Fruit fly (Drosophila melanogaster) whole organism, wandering third instar larva: ENCODE results near the gene PrBP.

Source experiments
- Abd-B ChIP-seq: fragments of >200 bp; optimal IDR thresholded peaks from 2 replicates; lab custom pipeline; 2017; ENCODE audit warnings: missing biosample characterization, missing genetic modification characterization
- CG32264 ChIP-seq: fragments of 200-800 bp; sonication (Bioruptor generic); optimal IDR thresholded peaks from 2 replicates; lab custom pipeline; 2016; ENCODE audit warnings: missing biosample characterization, missing genetic modification characterization
- CG9705 ChIP-seq: fragments of 200-800 bp; sonication (Bioruptor generic); optimal IDR thresholded peaks from 2 replicates; lab custom pipeline; 2018; ENCODE audit warnings: missing biosample characterization, mild to moderate bottlenecking, missing genetic modification characterization
- Dfd ChIP-seq: fragments of >200 bp; optimal IDR thresholded peaks from 2 replicates; lab custom pipeline; 2017; ENCODE audit warnings: missing biosample characterization, missing genetic modification characterization
- Dif ChIP-seq: fragments of 200-275, 200-300 bp; sonication (Bioruptor generic); optimal IDR thresholded peaks from 2 replicates; lab custom pipeline; 2018; ENCODE audit warnings: missing biosample characterization, missing genetic modification characterization; ENCODE audit not compliant: partially characterized antibody
- GATAd ChIP-seq: sonication (Bioruptor generic); optimal IDR thresholded peaks from 2 replicates; lab custom pipeline; 2016; ENCODE audit warnings: missing biosample characterization, missing genetic modification characterization
- HLH106 ChIP-seq: fragments of 200-800 bp; optimal IDR thresholded peaks from 3 replicates; lab custom pipeline; 2019; ENCODE audit warnings: missing biosample characterization, mild to moderate bottlenecking, missing genetic modification characterization, moderate library complexity
- Hnf4 ChIP-seq: fragments of 200-800 bp; sonication (Bioruptor generic); optimal IDR thresholded peaks from 2 replicates; lab custom pipeline; 2016; ENCODE audit warnings: missing biosample characterization, mild to moderate bottlenecking, missing genetic modification characterization
- Hr78 ChIP-seq: fragments of >200 bp; optimal IDR thresholded peaks from 2 replicates; lab custom pipeline; 2017; ENCODE audit warnings: missing biosample characterization, missing genetic modification characterization
- Hr83 ChIP-seq: fragments of 200-300 bp; sonication (Bioruptor generic); optimal IDR thresholded peaks from 2 replicates; lab custom pipeline; 2016; ENCODE audit warnings: missing biosample characterization, mild to moderate bottlenecking, missing genetic modification characterization, moderate library complexity; ENCODE audit not compliant: poor library complexity, severe bottlenecking
- Jra ChIP-seq: sonication (Bioruptor generic); optimal IDR thresholded peaks from 2 replicates; lab custom pipeline; 2016; ENCODE audit warnings: missing biosample characterization, missing genetic modification characterization
- Myc ChIP-seq: fragments of >200 bp; optimal IDR thresholded peaks from 2 replicates; lab custom pipeline; 2017
- Rel ChIP-seq, 2 experiments: fragments of 200-800 bp; sonication (Bioruptor generic) in 1 of 2; optimal IDR thresholded peaks; 2 replicates in 1 of 2; 3 replicates in 1 of 2; lab custom pipeline; 2016 to 2019; ENCODE audit warnings: mild to moderate bottlenecking in 2 of 2, missing biosample characterization in 2 of 2, missing genetic modification characterization in 2 of 2, moderate library complexity in 1 of 2
- Sp1 ChIP-seq: fragments of 200-800 bp; sonication (Bioruptor generic); optimal IDR thresholded peaks from 3 replicates; lab custom pipeline; 2019; ENCODE audit warnings: missing biosample characterization, mild to moderate bottlenecking, missing genetic modification characterization, moderate library complexity
- Vsx2 ChIP-seq: fragments of 200-300, 225-300 bp; sonication (Bioruptor generic); optimal IDR thresholded peaks from 2 replicates; lab custom pipeline; 2018; ENCODE audit warnings: missing biosample characterization, missing genetic modification characterization; ENCODE audit not compliant: partially characterized antibody
- br ChIP-seq: fragments of 200-800 bp; sonication (Bioruptor generic); optimal IDR thresholded peaks from 2 replicates; lab custom pipeline; 2016; ENCODE audit warnings: missing biosample characterization, missing genetic modification characterization
- brk ChIP-seq: fragments of 200-800 bp; sonication (Bioruptor generic); optimal IDR thresholded peaks from 2 replicates; lab custom pipeline; 2016; ENCODE audit warnings: missing biosample characterization, mild to moderate bottlenecking, missing genetic modification characterization
- dl ChIP-seq, 2 experiments: fragments of 175-275, 200-275 bp in 1 of 2; fragments of 200-275 bp in 1 of 2; sonication (Bioruptor generic); optimal IDR thresholded peaks; lab custom pipeline; 2018; ENCODE audit warnings: mild to moderate bottlenecking in 2 of 2, missing biosample characterization in 2 of 2, missing genetic modification characterization in 2 of 2, moderate library complexity in 2 of 2; ENCODE audit not compliant: partially characterized antibody in 2 of 2, insufficient read depth in 1 of 2
- dmrt93B ChIP-seq: fragments of 200-800 bp; sonication (Bioruptor generic); optimal IDR thresholded peaks from 2 replicates; lab custom pipeline; 2018; ENCODE audit warnings: missing biosample characterization, mild to moderate bottlenecking, missing genetic modification characterization
- dsf ChIP-seq: sonication (Bioruptor generic); optimal IDR thresholded peaks from 2 replicates; lab custom pipeline; 2016; ENCODE audit warnings: missing biosample characterization, missing genetic modification characterization, borderline replicate concordance
- ey ChIP-seq: fragments of 200-800 bp; sonication (Bioruptor generic); optimal IDR thresholded peaks from 2 replicates; lab custom pipeline; 2016; ENCODE audit warnings: missing biosample characterization, missing genetic modification characterization
- foxo ChIP-seq, 2 experiments: fragments of 200-800 bp; sonication (Bioruptor generic); optimal IDR thresholded peaks; 2 replicates in 1 of 2; 3 replicates in 1 of 2; lab custom pipeline; 2016 to 2017; ENCODE audit warnings: missing biosample characterization in 2 of 2, missing genetic modification characterization in 2 of 2
- h ChIP-seq: fragments of 200-800 bp; sonication (Bioruptor generic); optimal IDR thresholded peaks from 3 replicates; lab custom pipeline; 2016; ENCODE audit warnings: missing biosample characterization, mild to moderate bottlenecking, missing genetic modification characterization
- jim ChIP-seq: fragments of 175-275, 200-325 bp; sonication (Bioruptor generic); optimal IDR thresholded peaks from 2 replicates; lab custom pipeline; 2016; ENCODE audit warnings: missing biosample characterization, mild to moderate bottlenecking, missing genetic modification characterization
- lola ChIP-seq: fragments of >200 bp; optimal IDR thresholded peaks from 2 replicates; lab custom pipeline; 2017; ENCODE audit warnings: missing biosample characterization, missing genetic modification characterization
- pan ChIP-seq: fragments of >200 bp; optimal IDR thresholded peaks from 2 replicates; lab custom pipeline; 2017
- psq ChIP-seq: fragments of 200-800 bp; sonication (Bioruptor generic); optimal IDR thresholded peaks from 3 replicates; lab custom pipeline; 2017; ENCODE audit warnings: missing biosample characterization, mild to moderate bottlenecking, missing genetic modification characterization, moderate library complexity
- rgr ChIP-seq: fragments of 200-800 bp; sonication (Bioruptor generic); optimal IDR thresholded peaks from 3 replicates; lab custom pipeline; 2016; ENCODE audit warnings: missing biosample characterization, mild to moderate bottlenecking, missing genetic modification characterization
- sage ChIP-seq: fragments of 200-800 bp; sonication (Bioruptor generic); optimal IDR thresholded peaks from 2 replicates; lab custom pipeline; 2016; ENCODE audit warnings: missing biosample characterization, mild to moderate bottlenecking, missing genetic modification characterization
- sv ChIP-seq: fragments of 200-800 bp; sonication (Bioruptor generic); optimal IDR thresholded peaks from 3 replicates; lab custom pipeline; 2016; ENCODE audit warnings: missing biosample characterization, missing genetic modification characterization
- tai ChIP-seq: sonication (Bioruptor generic); optimal IDR thresholded peaks from 2 replicates; lab custom pipeline; 2016; ENCODE audit warnings: missing biosample characterization, missing genetic modification characterization
- usp ChIP-seq: fragments of >200 bp; optimal IDR thresholded peaks from 2 replicates; lab custom pipeline; 2017; ENCODE audit warnings: missing biosample characterization, missing genetic modification characterization

PrBP gene

DNA sequence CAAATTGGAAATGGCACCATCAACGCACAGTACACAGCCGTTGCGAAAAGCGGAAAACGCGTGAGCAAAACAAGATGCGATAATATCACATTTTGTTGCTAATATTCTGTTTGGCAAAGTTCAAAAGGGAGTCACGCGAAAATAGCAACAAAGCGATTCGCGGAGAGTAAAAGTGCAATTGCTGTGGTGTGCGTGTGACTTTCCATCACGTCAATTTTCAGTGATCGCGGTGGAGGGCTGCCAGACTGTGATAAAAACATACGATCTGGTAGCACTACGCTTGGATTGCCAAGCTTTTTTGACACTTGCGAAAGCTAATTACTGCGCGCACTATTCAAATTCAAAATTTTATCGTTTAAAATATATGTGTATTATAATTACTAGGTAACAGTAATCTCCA is 23.7 kb upstream of the PrBP start, which contains the start of gene Hnf4:
Hnf4 (minus strand) TSS at position 199 of the 400 bp plus-strand sequence.
- TF ChIP-seq lola (GFP tag; lab: Kevin White, UChicago) (no peak), Abd-B (GFP tag; lab: Kevin White, UChicago) (no peak), Hr83 (GFP tag; lab: Kevin White, UChicago) (no peak), Dif (GFP tag; lab: Kevin White, UChicago) (peak; percentile 62), HLH106 (tag; lab: Kevin White, UChicago) (peak; percentile 3), Rel (GFP tag; optimal IDR thresholded peaks at IDR 0.05; lab: Kevin White, UChicago) (no peak), Rel (tag; optimal IDR thresholded peaks at IDR 0.05; lab: Kevin White, UChicago) (peak; percentile 66), h (peak; percentile 13), Hnf4 (GFP tag; lab: Kevin White, UChicago) (peak; percentile 33), foxo (GFP tag; optimal IDR thresholded peaks at IDR 0.05; lab: Kevin White, UChicago) (peak in 1 of 2 experiments; percentile 6), Dfd (GFP tag; lab: Kevin White, UChicago) (no peak), Myc (lab: Kevin White, UChicago) (no peak), dl (GFP tag; optimal IDR thresholded peaks at IDR 0.05; lab: Kevin White, UChicago; ENCODE audit: insufficient read depth in 1 of 2, partially characterized antibody in 2 of 2) (no peak), Vsx2 (peak; percentile 97), brk (GFP tag; lab: Kevin White, UChicago) (peak; percentile 21)

dm6 chr2L:8709078-8709399 is 23.3 kb upstream of the PrBP start:
- peak; percentile 91 for TF ChIP-seq Dif (GFP tag; lab: Kevin White, UChicago)
- TF ChIP-seq sage (GFP tag; lab: Kevin White, UChicago), result no peak
- peak; percentile 70 to 92 for TF ChIP-seq dl (GFP tag; optimal IDR thresholded peaks at IDR 0.05; lab: Kevin White, UChicago; ENCODE audit: insufficient read depth in 1 of 2, partially characterized antibody in 2 of 2)
- TF ChIP-seq Vsx2, result no peak
- TF ChIP-seq dmrt93B (GFP tag; lab: Kevin White, UChicago), result no peak
- no peak for TF ChIP-seq usp (GFP tag; lab: Kevin White, UChicago)
- peak; percentile 1 for TF ChIP-seq Sp1 (GFP tag; lab: Kevin White, UChicago)
- no peak for TF ChIP-seq Dfd (GFP tag; lab: Kevin White, UChicago)
- TF ChIP-seq tai (GFP tag; lab: Kevin White, UChicago), result no peak
- TF ChIP-seq Myc (lab: Kevin White, UChicago), result no peak
- no peak for TF ChIP-seq rgr (GFP tag; lab: Kevin White, UChicago)
- TF ChIP-seq psq, result no peak
- TF ChIP-seq Hnf4 (GFP tag; lab: Kevin White, UChicago), result no peak
- TF ChIP-seq Hr83 (GFP tag; lab: Kevin White, UChicago), result peak; percentile 23
- TF ChIP-seq GATAd (GFP tag; lab: Kevin White, UChicago), result no peak
- no peak for TF ChIP-seq Hr78 (GFP tag; lab: Kevin White, UChicago)
- TF ChIP-seq dsf (GFP tag; lab: Kevin White, UChicago), result no peak
- TF ChIP-seq lola (GFP tag; lab: Kevin White, UChicago), result no peak
- no peak for TF ChIP-seq Jra (GFP tag; lab: Kevin White, UChicago)
- no peak for TF ChIP-seq jim
- TF ChIP-seq, all 38 proteins: peak for 4

DNA sequence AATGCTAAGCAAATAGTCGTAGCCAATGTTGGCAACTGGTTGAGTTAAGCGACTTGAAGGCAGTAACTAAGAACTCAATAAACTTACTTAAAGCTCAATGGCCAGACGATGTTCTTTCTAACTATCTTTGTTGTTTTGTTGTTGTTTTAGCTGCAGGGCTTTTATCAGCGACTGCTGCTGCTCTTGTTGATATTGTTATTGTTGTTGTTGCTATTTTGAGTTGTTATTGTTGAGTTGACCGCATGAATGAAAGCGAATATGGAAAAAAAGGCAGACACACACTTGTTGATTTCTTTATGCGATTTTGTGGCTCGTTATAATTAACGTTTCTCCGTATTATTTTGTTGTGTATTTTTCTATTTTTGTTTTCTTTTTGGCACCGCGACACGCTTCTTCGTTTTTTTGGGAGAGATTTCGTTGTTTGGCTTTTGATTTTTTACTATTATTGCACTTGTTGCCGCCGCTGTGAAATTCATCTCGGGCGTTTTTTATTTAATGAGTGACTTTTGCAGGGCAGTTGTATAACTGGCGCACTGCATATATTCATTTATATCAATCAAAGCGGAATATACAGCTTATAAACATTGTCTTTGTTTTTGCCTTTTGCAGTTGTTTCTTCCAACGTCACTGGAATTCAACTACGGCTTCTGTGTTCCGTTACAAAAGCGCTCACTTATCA is 22.8 kb upstream of the PrBP start:
- no peak for TF ChIP-seq Rel (GFP tag; optimal IDR thresholded peaks at IDR 0.05; lab: Kevin White, UChicago)
- TF ChIP-seq Rel (tag; optimal IDR thresholded peaks at IDR 0.05; lab: Kevin White, UChicago), result peak; percentile 41
- TF ChIP-seq Hnf4 (GFP tag; lab: Kevin White, UChicago), result peak; percentile 23
- no peak for TF ChIP-seq pan (lab: Kevin White, UChicago)
- TF ChIP-seq Vsx2, result peak; percentile 59
- TF ChIP-seq CG32264, result no peak

DNA sequence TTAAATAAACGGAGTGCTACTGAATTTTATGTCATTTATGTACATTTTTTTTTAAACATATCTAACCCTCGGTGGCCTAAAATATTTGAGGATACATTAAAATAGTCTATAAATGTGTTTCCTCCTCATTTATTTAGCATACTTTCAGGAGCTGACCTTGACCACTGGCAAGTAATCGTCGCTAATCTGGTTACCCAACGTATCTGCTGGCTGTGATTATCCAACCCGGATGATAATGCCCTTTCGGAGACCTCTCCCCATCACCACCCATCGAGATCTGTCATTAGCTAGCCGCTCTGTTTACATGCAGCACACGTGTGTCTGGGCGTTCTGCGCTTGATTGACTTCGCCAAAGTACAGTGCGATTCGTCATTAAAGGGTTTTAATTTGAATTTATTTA is 21.8 kb upstream of the PrBP start:
- TF ChIP-seq Rel (GFP tag; optimal IDR thresholded peaks at IDR 0.05; lab: Kevin White, UChicago), result no peak
- TF ChIP-seq Rel (tag; optimal IDR thresholded peaks at IDR 0.05; lab: Kevin White, UChicago), result no peak
- TF ChIP-seq sv, result no peak
- no peak for TF ChIP-seq GATAd (GFP tag; lab: Kevin White, UChicago)
- no peak for TF ChIP-seq h
- TF ChIP-seq ey (GFP tag; lab: Kevin White, UChicago), result no peak
- TF ChIP-seq lola (GFP tag; lab: Kevin White, UChicago), result no peak
- TF ChIP-seq Dfd (GFP tag; lab: Kevin White, UChicago), result no peak
- TF ChIP-seq usp (GFP tag; lab: Kevin White, UChicago), result no peak
- TF ChIP-seq br, result no peak
- TF ChIP-seq CG9705 (GFP tag; lab: Kevin White, UChicago), result no peak
